Worm (Caenorhabditis elegans) whole organism, young adult: ENCODE data around the gene F55G11.1.

Experiments used
- B0261.1 ChIP-seq: sonication (generic microtip); optimal IDR thresholded peaks from 2 replicates; lab custom pipeline; 2016; ENCODE audit warnings: mild to moderate bottlenecking, missing genetic modification characterization, moderate library complexity, missing compliant biosample characterization
- F10E7.11 ChIP-seq: sonication (generic microtip); optimal IDR thresholded peaks from 2 replicates; lab custom pipeline; 2017; ENCODE audit warnings: mild to moderate bottlenecking, missing genetic modification characterization, moderate library complexity, missing compliant biosample characterization
- F39B2.1 ChIP-seq: fragments of 200-800 bp; sonication (Bioruptor generic); IDR thresholded peaks from 2 replicates; pipeline ENCODE4 v1.3.6; 2022; ENCODE audit warnings: missing genetic modification reagents, missing genetic modification characterization, missing compliant biosample characterization
- F49E8.2 ChIP-seq: sonication (generic microtip); optimal IDR thresholded peaks from 3 replicates; lab custom pipeline; 2017; ENCODE audit warnings: missing genetic modification characterization, mild to moderate bottlenecking, missing compliant biosample characterization, antibody characterized with exemption, moderate library complexity; ENCODE audit not compliant: insufficient read depth
- K11D2.4 ChIP-seq: fragments of 200-800 bp; sonication (Bioruptor generic); IDR thresholded peaks from 2 replicates; pipeline ENCODE4 v1.3.6; 2022; ENCODE audit warnings: missing genetic modification reagents, missing genetic modification characterization, missing compliant biosample characterization
- Y53F4B.3 ChIP-seq: fragments of 200-800 bp; sonication (Bioruptor generic); IDR thresholded peaks from 2 replicates; pipeline ENCODE4 v1.3.6; 2022; ENCODE audit warnings: missing genetic modification reagents, missing genetic modification characterization, missing compliant biosample characterization
- ama-1 ChIP-seq, 3 experiments: fragments of 150-350 bp in 1 of 3; sonication (generic microtip) in 2 of 3; optimal IDR thresholded peaks; 2 replicates each; lab custom pipeline; 2014 to 2018; ENCODE audit warnings: missing biosample characterization in 2 of 3, missing genetic modification characterization in 2 of 3, missing genetic modification reagents in 2 of 3
- attf-5 ChIP-seq: fragments of 200-800 bp; sonication (Bioruptor generic); optimal IDR thresholded peaks from 2 replicates; lab custom pipeline; 2018; ENCODE audit warnings: mild to moderate bottlenecking, missing genetic modification characterization, missing compliant biosample characterization
- attf-6 ChIP-seq: fragments of 200-800 bp; sonication (Bioruptor generic); IDR thresholded peaks from 2 replicates; pipeline ENCODE4 v1.3.6; 2022; ENCODE audit warnings: missing genetic modification reagents, missing genetic modification characterization, missing compliant biosample characterization
- bed-1 ChIP-seq: fragments of 200-800 bp; sonication (Bioruptor generic); IDR thresholded peaks from 2 replicates; pipeline ENCODE4 v1.3.6; 2022; ENCODE audit warnings: missing genetic modification reagents, missing genetic modification characterization, missing compliant biosample characterization
- bed-2 ChIP-seq: fragments of 200-800 bp; sonication (Bioruptor generic); IDR thresholded peaks from 2 replicates; pipeline ENCODE4 v1.3.6; 2022; ENCODE audit warnings: missing genetic modification reagents, missing genetic modification characterization, missing compliant biosample characterization
- ccch-3 ChIP-seq: fragments of 200-800 bp; sonication (Bioruptor generic); optimal IDR thresholded peaks from 2 replicates; lab custom pipeline; 2018; ENCODE audit warnings: mild to moderate bottlenecking, missing genetic modification characterization, missing compliant biosample characterization
- ceh-27 ChIP-seq: fragments of 200-800 bp; sonication (Bioruptor generic); optimal IDR thresholded peaks from 2 replicates; lab custom pipeline; 2018; ENCODE audit warnings: mild to moderate bottlenecking, missing genetic modification characterization, moderate library complexity, missing compliant biosample characterization
- ceh-40 ChIP-seq: fragments of 200-800 bp; sonication (Bioruptor generic); IDR thresholded peaks from 2 replicates; pipeline ENCODE4 v1.3.6; 2022; ENCODE audit warnings: missing genetic modification characterization, missing compliant biosample characterization
- dpff-1 ChIP-seq: sonication (generic microtip); optimal IDR thresholded peaks from 2 replicates; lab custom pipeline; 2017; ENCODE audit warnings: mild to moderate bottlenecking, missing genetic modification characterization, missing compliant biosample characterization
- egl-18 ChIP-seq: fragments of 200-800 bp; sonication (Bioruptor generic); IDR thresholded peaks from 2 replicates; pipeline ENCODE4 v1.3.6; 2022; ENCODE audit warnings: missing genetic modification reagents, missing genetic modification characterization, missing compliant biosample characterization
- ets-4 ChIP-seq: fragments of 200-800 bp; sonication (Bioruptor generic); optimal IDR thresholded peaks from 2 replicates; lab custom pipeline; 2018; ENCODE audit warnings: mild to moderate bottlenecking, missing genetic modification characterization, missing compliant biosample characterization
- gei-17 ChIP-seq: fragments of 200-800 bp; sonication (Bioruptor generic); optimal IDR thresholded peaks from 2 replicates; lab custom pipeline; 2018; ENCODE audit warnings: mild to moderate bottlenecking, missing genetic modification characterization, missing compliant biosample characterization
- hrde-1 ChIP-seq: sonication (generic microtip); optimal IDR thresholded peaks from 2 replicates; lab custom pipeline; 2016; ENCODE audit warnings: missing genetic modification characterization, mild to moderate bottlenecking, missing compliant biosample characterization, moderate library complexity, missing genotype, missing genetic modification reagents, borderline replicate concordance
- hsf-1 ChIP-seq: fragments of 200-800 bp; sonication (Bioruptor generic); IDR thresholded peaks from 2 replicates; pipeline ENCODE4 v1.3.6; 2022; ENCODE audit warnings: missing genetic modification reagents, missing genetic modification characterization, missing compliant biosample characterization
- let-607 ChIP-seq, 2 experiments: fragments of 200-800 bp in 1 of 2; sonication (Bioruptor generic) in 1 of 2; sonication (generic microtip) in 1 of 2; optimal IDR thresholded peaks; 2 replicates each; lab custom pipeline; 2016 to 2018; ENCODE audit warnings: mild to moderate bottlenecking in 2 of 2, missing compliant biosample characterization in 2 of 2, missing genetic modification characterization in 2 of 2, moderate library complexity in 2 of 2, missing genotype in 1 of 2
- lin-40 ChIP-seq: sonication (generic microtip); optimal IDR thresholded peaks from 2 replicates; lab custom pipeline; 2016; ENCODE audit warnings: missing genetic modification characterization, mild to moderate bottlenecking, missing compliant biosample characterization, missing genotype, missing genetic modification reagents
- lir-1 ChIP-seq: fragments of 200-800 bp; sonication (Bioruptor generic); conservative IDR thresholded peaks from 2 replicates; pipeline ENCODE4 v1.3.6; 2022; ENCODE audit warnings: missing genetic modification reagents, missing genetic modification characterization, missing compliant biosample characterization
- madf-3 ChIP-seq: fragments of 200-800 bp; sonication (Bioruptor generic); IDR thresholded peaks from 2 replicates; pipeline ENCODE4 v1.3.6; 2022; ENCODE audit warnings: missing genetic modification reagents, missing genetic modification characterization, missing compliant biosample characterization
- madf-8 ChIP-seq: fragments of 200-800 bp; sonication (Bioruptor generic); conservative IDR thresholded peaks from 2 replicates; pipeline ENCODE4 v1.3.6; 2022; ENCODE audit warnings: missing genetic modification reagents, missing genetic modification characterization, missing compliant biosample characterization
- mes-4 ChIP-seq: sonication (generic microtip); optimal IDR thresholded peaks from 2 replicates; lab custom pipeline; 2016; ENCODE audit warnings: missing genotype, missing genetic modification characterization, missing compliant biosample characterization
- nfya-2 ChIP-seq: fragments of 200-800 bp; sonication (Bioruptor generic); IDR thresholded peaks from 2 replicates; pipeline ENCODE4 v1.3.6; 2022; ENCODE audit warnings: missing genetic modification reagents, missing genetic modification characterization, missing compliant biosample characterization
- nhr-120 ChIP-seq: fragments of 200-800 bp; sonication (Bioruptor generic); IDR thresholded peaks from 2 replicates; pipeline ENCODE4 v1.3.6; 2022; ENCODE audit warnings: missing genetic modification characterization, missing compliant biosample characterization
- pbrm-1 ChIP-seq: fragments of 200-800 bp; sonication (Bioruptor generic); IDR thresholded peaks from 2 replicates; pipeline ENCODE4 v1.3.6; 2022; ENCODE audit warnings: missing genetic modification reagents, missing genetic modification characterization, missing compliant biosample characterization
- rec-8 ChIP-seq, 2 experiments: sonication (generic microtip); optimal IDR thresholded peaks; 2 replicates each; lab custom pipeline; 2016; ENCODE audit warnings: mild to moderate bottlenecking in 2 of 2, missing genetic modification characterization in 2 of 2, missing genetic modification reagents in 2 of 2, missing genotype in 2 of 2, missing biosample characterization in 1 of 2, missing compliant biosample characterization in 1 of 2, moderate library complexity in 1 of 2
- snpc-4 ChIP-seq, 5 experiments: fragments of 150-350 bp in 1 of 5; sonication (generic microtip) in 4 of 5; optimal IDR thresholded peaks; 2 replicates each; lab custom pipeline; 2014 to 2018; ENCODE audit warnings: missing genetic modification characterization in 5 of 5, missing biosample characterization in 3 of 5, antibody characterized with exemption in 2 of 5, mild to moderate bottlenecking in 2 of 5, missing compliant biosample characterization in 2 of 5, missing genotype in 2 of 5, moderate library complexity in 2 of 5, missing genetic modification reagents in 1 of 5
- tbx-9 ChIP-seq: sonication (generic microtip); optimal IDR thresholded peaks from 2 replicates; lab custom pipeline; 2016; ENCODE audit warnings: borderline replicate concordance, missing genetic modification characterization, inconsistent platforms, missing compliant biosample characterization
- xnd-1 ChIP-seq: sonication (generic microtip); optimal IDR thresholded peaks from 2 replicates; lab custom pipeline; 2016; ENCODE audit warnings: missing genotype, missing genetic modification reagents, missing genetic modification characterization, missing compliant biosample characterization
- zim-3 ChIP-seq: sonication (generic microtip); optimal IDR thresholded peaks from 2 replicates; lab custom pipeline; 2017; ENCODE audit warnings: mild to moderate bottlenecking, missing genetic modification characterization, moderate library complexity, missing compliant biosample characterization
- ztf-18 ChIP-seq: sonication (generic microtip); optimal IDR thresholded peaks from 2 replicates; lab custom pipeline; 2016; ENCODE audit warnings: missing genotype, mild to moderate bottlenecking, missing genetic modification characterization, missing compliant biosample characterization
- ztf-28 ChIP-seq: fragments of 200-800 bp; sonication (Bioruptor generic); IDR thresholded peaks from 2 replicates; pipeline ENCODE4 v1.3.6; 2022; ENCODE audit warnings: missing genetic modification reagents, missing genetic modification characterization, missing compliant biosample characterization
- ztf-6 ChIP-seq: fragments of 200-800 bp; sonication (Bioruptor generic); IDR thresholded peaks from 2 replicates; pipeline ENCODE4 v1.3.6; 2022; ENCODE audit warnings: missing genetic modification reagents, missing genetic modification characterization, missing compliant biosample characterization

The F55G11.1 gene

DNA sequence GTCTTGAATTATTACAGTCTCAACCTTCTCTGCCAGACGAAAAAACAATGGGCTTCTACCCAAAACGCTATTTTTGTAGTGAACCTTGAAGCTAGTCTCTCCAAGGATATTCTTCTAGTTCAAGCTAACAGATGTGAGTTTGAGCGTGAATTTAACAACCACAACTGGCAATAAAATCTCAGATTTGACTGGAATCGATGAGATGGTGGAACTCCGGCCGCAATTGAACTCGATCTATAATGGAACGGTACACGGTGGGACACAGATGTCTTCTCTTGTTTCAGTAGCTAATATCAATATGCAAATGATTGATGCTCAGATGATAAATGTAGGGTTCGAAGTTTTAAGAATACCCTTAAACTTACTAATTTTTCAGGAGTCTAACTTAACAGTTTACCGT is 31.3 kb upstream of the F55G11.1 start:
- TF ChIP-seq ccch-3 (no peak), hsf-1 (no peak), egl-18 (GFP tag; lab: Robert Waterston, UW) (no peak), tbx-9 (tag; lab: Kevin White, UChicago) (no peak)

DNA sequence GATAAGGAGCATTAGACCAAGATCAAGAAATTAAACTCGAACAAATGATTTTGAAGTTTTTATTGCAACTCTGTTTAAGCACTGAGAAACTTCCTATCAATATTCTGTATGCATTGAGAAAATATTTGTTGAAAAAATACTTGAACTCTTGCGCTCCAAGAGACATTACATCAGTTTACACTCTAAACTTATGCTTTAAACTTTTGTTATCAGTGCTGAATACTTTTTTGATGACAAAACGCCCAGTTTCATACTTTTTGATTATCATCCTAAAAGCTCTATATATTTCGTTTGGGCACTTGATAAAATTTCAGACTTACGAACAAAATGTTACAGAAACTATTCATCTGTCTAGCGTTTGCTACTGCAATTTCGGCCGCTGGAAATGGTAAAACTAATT is 29.6 kb upstream of the F55G11.1 start, which contains the start of gene dod-17:
Gene dod-17 (plus strand): TSS at position 323 of the 400 bp plus-strand sequence.
- TF ChIP-seq ceh-27 (GFP tag; lab: Kevin White, UChicago) (no peak), K11D2.4 (GFP tag; lab: Robert Waterston, UW) (no peak), ztf-28 (GFP tag; lab: Robert Waterston, UW) (no peak), let-607 (tag; optimal IDR thresholded peaks at IDR 0.05; lab: Kevin White, UChicago) (no peak), pbrm-1 (GFP tag; lab: Robert Waterston, UW) (no peak), zim-3 (no peak), ama-1 (optimal IDR thresholded peaks at IDR 0.05; lab: Kevin White, UChicago) (no peak), ama-1 (GFP tag; optimal IDR thresholded peaks at IDR 0.05; lab: Kevin White, UChicago) (no peak), F10E7.11 (tag; lab: Kevin White, UChicago) (no peak), snpc-4 (GFP tag; optimal IDR thresholded peaks at IDR 0.05; lab: Kevin White, UChicago) (no peak), snpc-4 (tag; optimal IDR thresholded peaks at IDR 0.05; lab: Kevin White, UChicago) (no peak), Y53F4B.3 (no peak), attf-5 (GFP tag; lab: Kevin White, UChicago) (no peak)

DNA sequence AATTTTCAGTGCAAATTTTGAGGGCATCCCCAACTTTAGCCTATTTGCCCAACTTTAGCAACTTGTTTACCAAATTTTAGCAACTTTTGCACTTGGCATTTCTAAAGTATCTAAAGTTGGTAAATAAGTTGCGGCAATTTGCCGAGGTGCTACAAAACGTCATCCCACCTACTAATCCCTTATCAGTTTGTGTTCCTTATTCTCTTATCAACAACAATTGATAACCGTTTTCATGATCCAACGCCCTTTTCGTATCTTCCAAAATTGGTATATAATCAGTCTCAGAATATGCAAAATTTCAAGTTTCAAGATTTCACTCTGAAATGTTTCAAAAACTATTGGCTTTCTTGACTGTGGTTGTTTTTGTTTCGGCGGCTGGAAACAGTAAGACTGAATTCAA is 26.9 kb upstream of the F55G11.1 start, which contains the start of gene F55G11.4:
Gene F55G11.4 (plus strand): TSS at position 289 of the 400 bp plus-strand sequence.
- TF ChIP-seq lin-40 (tag; lab: Kevin White, UChicago): no peak
- TF ChIP-seq madf-8: no peak
- no peak for TF ChIP-seq bed-2 (GFP tag; lab: Robert Waterston, UW)
- no peak for TF ChIP-seq ztf-6
- TF ChIP-seq egl-18 (GFP tag; lab: Robert Waterston, UW): no peak
- TF ChIP-seq dpff-1 (tag; lab: Kevin White, UChicago): no peak
- TF ChIP-seq ztf-18: no peak
- no peak for TF ChIP-seq mes-4 (tag; lab: Kevin White, UChicago)
- TF ChIP-seq F49E8.2 (tag; lab: Kevin White, UChicago): no peak
- TF ChIP-seq ets-4: no peak
- no peak for TF ChIP-seq hrde-1 (tag; lab: Kevin White, UChicago)
- TF ChIP-seq xnd-1 (tag; lab: Kevin White, UChicago): no peak
- no peak for TF ChIP-seq tbx-9 (tag; lab: Kevin White, UChicago)

DNA sequence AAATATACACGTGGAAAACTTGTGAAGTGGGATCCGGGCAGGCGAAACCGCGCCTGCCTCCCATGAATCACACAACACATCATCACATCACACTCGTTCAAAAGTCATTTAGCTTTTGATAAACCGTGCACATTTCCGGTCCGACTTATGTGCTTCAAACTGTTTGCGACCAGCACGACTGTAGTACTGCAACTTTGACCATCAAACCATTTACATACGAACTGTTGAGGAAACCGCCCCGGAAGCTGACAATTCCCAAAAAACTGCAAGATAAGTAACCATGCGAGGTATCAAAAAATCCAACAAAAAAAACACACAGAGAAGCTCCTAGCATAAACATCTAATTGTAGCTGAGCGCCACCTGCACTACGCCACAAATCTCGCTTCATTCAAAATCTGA is 26.4 kb upstream of the F55G11.1 start:
- TF ChIP-seq madf-3 (GFP tag; lab: Robert Waterston, UW) (no peak), ceh-40 (GFP tag; lab: Robert Waterston, UW) (no peak), madf-8 (no peak), B0261.1 (tag; lab: Kevin White, UChicago) (no peak), nfya-2 (GFP tag; lab: Robert Waterston, UW) (no peak), F39B2.1 (no peak), bed-1 (GFP tag; lab: Robert Waterston, UW) (no peak), lir-1 (GFP tag; lab: Robert Waterston, UW) (no peak), nhr-120 (GFP tag; lab: Robert Waterston, UW) (no peak), attf-6 (GFP tag; lab: Robert Waterston, UW) (no peak), gei-17 (GFP tag; lab: Kevin White, UChicago) (no peak), rec-8 (tag; optimal IDR thresholded peaks at IDR 0.05; lab: Kevin White, UChicago) (no peak)
